Fruit fly (Drosophila melanogaster): ENCODE results near the gene Clk.

- TF ChIP-seq CG12768 (GFP tag; optimal IDR thresholded peaks at IDR 0.05): no peak
- TF ChIP-seq Clk (GFP tag; optimal IDR thresholded peaks at IDR 0.05): no peak
- TF ChIP-seq CG7045 (GFP tag; optimal IDR thresholded peaks at IDR 0.05): no peak
- TF ChIP-seq CG5204 (GFP tag; optimal IDR thresholded peaks at IDR 0.05): no peak
- no peak for TF ChIP-seq toe (GFP tag; optimal IDR thresholded peaks at IDR 0.05)
- TF ChIP-seq kay (GFP tag; ENCODE audit: borderline replicate concordance): no peak
- no peak for TF ChIP-seq CG11617 (GFP tag; optimal IDR thresholded peaks at IDR 0.05)
- no peak for TF ChIP-seq CG7101 (tag; optimal IDR thresholded peaks at IDR 0.05)
- no peak for TF ChIP-seq cic (GFP tag; optimal IDR thresholded peaks at IDR 0.05)
- TF ChIP-seq tj (GFP tag; optimal IDR thresholded peaks at IDR 0.05): no peak
- TF ChIP-seq CG1620 (GFP tag; optimal IDR thresholded peaks at IDR 0.05): no peak
Observed at dm6 chr3L:7759835-7760780, 15.3 kb downstream of the Clk start, which contains the start of gene Hn.
